Fruit fly (Drosophila melanogaster) whole organism, embryonic: ENCODE measurements around the gene Nep7.

Experiments used
- Adf1 ChIP-seq: fragments of 200-800 bp; sonication (Bioruptor generic); IDR thresholded peaks from 2 replicates; pipeline ENCODE4 v1.3.6; 2022; ENCODE audit warnings: missing biosample characterization, missing genetic modification characterization
- C15 ChIP-seq: fragments of 200-800 bp; sonication (Bioruptor generic); IDR thresholded peaks from 3 replicates; pipeline ENCODE4 v1.3.6; 2022; ENCODE audit warnings: missing biosample characterization, missing genetic modification characterization
- CG12104 ChIP-seq: fragments of 200-800 bp; sonication (Bioruptor generic); optimal IDR thresholded peaks from 3 replicates; lab custom pipeline; 2016; ENCODE audit warnings: missing biosample characterization, missing genetic modification characterization
- CG12744 ChIP-seq: fragments of 200-800 bp; sonication (Bioruptor generic); optimal IDR thresholded peaks from 2 replicates; lab custom pipeline; 2016; ENCODE audit warnings: missing biosample characterization, missing genetic modification characterization
- CG13123 ChIP-seq: fragments of 200-800 bp; sonication (Bioruptor generic); optimal IDR thresholded peaks from 2 replicates; lab custom pipeline; 2016; ENCODE audit warnings: missing biosample characterization, missing genetic modification characterization
- CG13296 ChIP-seq: fragments of 200-800 bp; sonication (Bioruptor generic); optimal IDR thresholded peaks from 3 replicates; lab custom pipeline; 2018; ENCODE audit warnings: missing biosample characterization, mild to moderate bottlenecking, missing genetic modification characterization
- CG14050 ChIP-seq: fragments of 200-800 bp; sonication (Bioruptor generic); IDR thresholded peaks from 3 replicates; pipeline ENCODE4 v1.3.6; 2022; ENCODE audit warnings: missing biosample characterization, missing genetic modification characterization
- CG14860 ChIP-seq: fragments of 200-800 bp; sonication (Bioruptor generic); IDR thresholded peaks from 3 replicates; pipeline ENCODE4 v1.3.6; 2022; ENCODE audit warnings: missing biosample characterization, missing genetic modification characterization; ENCODE audit not compliant: partially characterized antibody
- CG1529 ChIP-seq: fragments of 200-800 bp; sonication (Bioruptor generic); optimal IDR thresholded peaks from 3 replicates; lab custom pipeline; 2018; ENCODE audit warnings: missing biosample characterization, missing genetic modification characterization
- CG16779 ChIP-seq: fragments of 200-800 bp; sonication (Bioruptor generic); IDR thresholded peaks from 2 replicates; pipeline ENCODE4 v1.3.6; 2022; ENCODE audit warnings: missing biosample characterization, missing genetic modification characterization
- CG17829 ChIP-seq: fragments of 200-800 bp; optimal IDR thresholded peaks from 2 replicates; lab custom pipeline; 2019; ENCODE audit warnings: missing biosample characterization, mild to moderate bottlenecking, missing genetic modification characterization, moderate library complexity
- CG2199 ChIP-seq: fragments of 200-800 bp; sonication (Bioruptor generic); IDR thresholded peaks from 3 replicates; pipeline ENCODE4 v1.3.6; 2022; ENCODE audit warnings: missing biosample characterization, missing genetic modification characterization
- CG3847 ChIP-seq: fragments of 200-800 bp; sonication (Bioruptor generic); IDR thresholded peaks from 2 replicates; pipeline ENCODE4 v1.3.6; 2022; ENCODE audit warnings: missing biosample characterization, missing genetic modification characterization
- CG4730 ChIP-seq: fragments of 200-800 bp; sonication (Bioruptor generic); IDR thresholded peaks from 2 replicates; pipeline ENCODE4 v1.3.6; 2022; ENCODE audit warnings: missing biosample characterization, missing genetic modification characterization
- CG4854 ChIP-seq: fragments of 200-800 bp; sonication (Bioruptor generic); optimal IDR thresholded peaks from 2 replicates; lab custom pipeline; 2016; ENCODE audit warnings: missing biosample characterization, missing genetic modification characterization, inconsistent platforms
- CG7271 ChIP-seq: fragments of 200-800 bp; sonication (Bioruptor generic); optimal IDR thresholded peaks from 2 replicates; lab custom pipeline; 2018; ENCODE audit warnings: missing biosample characterization, mild to moderate bottlenecking, missing genetic modification characterization, moderate library complexity
- CG9727 ChIP-seq: fragments of 200-800 bp; sonication (Bioruptor generic); optimal IDR thresholded peaks from 3 replicates; lab custom pipeline; 2017; ENCODE audit warnings: missing biosample characterization, mild to moderate bottlenecking, missing genetic modification characterization
- D19B ChIP-seq: fragments of 200-800 bp; sonication (Bioruptor generic); optimal IDR thresholded peaks from 2 replicates; lab custom pipeline; 2017; ENCODE audit warnings: missing biosample characterization, mild to moderate bottlenecking, missing genetic modification characterization
- Dip3 ChIP-seq: fragments of 200-800 bp; sonication (Bioruptor generic); optimal IDR thresholded peaks from 3 replicates; lab custom pipeline; 2016; ENCODE audit warnings: missing biosample characterization, missing genetic modification characterization
- Eip74EF ChIP-seq, 2 experiments: fragments of 200-800 bp in 1 of 2; fragments of >200 bp in 1 of 2; sonication (Bioruptor generic) in 1 of 2; optimal IDR thresholded peaks; 2 replicates each; lab custom pipeline; 2017 to 2019; ENCODE audit warnings: missing biosample characterization in 2 of 2, missing genetic modification characterization in 2 of 2, mild to moderate bottlenecking in 1 of 2, moderate library complexity in 1 of 2
- Hmx ChIP-seq: fragments of 200-800 bp; sonication (Bioruptor generic); optimal IDR thresholded peaks from 2 replicates; lab custom pipeline; 2016; ENCODE audit warnings: missing biosample characterization, missing genetic modification characterization
- Jarid2 ChIP-seq: fragments of 200-800 bp; sonication (Bioruptor generic); optimal IDR thresholded peaks from 3 replicates; lab custom pipeline; 2017; ENCODE audit warnings: mild to moderate bottlenecking, missing biosample characterization, missing genetic modification reagents, missing genetic modification characterization
- Lpt ChIP-seq: fragments of >200 bp; optimal IDR thresholded peaks from 2 replicates; lab custom pipeline; 2018; ENCODE audit warnings: missing biosample characterization, missing genetic modification characterization
- Opbp ChIP-seq: fragments of 200-800 bp; sonication (Bioruptor generic); IDR thresholded peaks from 3 replicates; pipeline ENCODE4 v1.3.6; 2022; ENCODE audit warnings: missing biosample characterization, missing genetic modification characterization; ENCODE audit not compliant: partially characterized antibody
- PHDP ChIP-seq: fragments of 200-800 bp; sonication (Bioruptor generic); optimal IDR thresholded peaks from 3 replicates; lab custom pipeline; 2018; ENCODE audit warnings: missing biosample characterization, mild to moderate bottlenecking, missing genetic modification characterization, moderate library complexity
- Pdp1 ChIP-seq, 2 experiments: fragments of 200-800 bp; sonication (Bioruptor generic); optimal IDR thresholded peaks; 3 replicates each; lab custom pipeline; 2016; ENCODE audit warnings: missing biosample characterization in 2 of 2, missing genetic modification characterization in 2 of 2, mild to moderate bottlenecking in 1 of 2, moderate library complexity in 1 of 2
- Side ChIP-seq: fragments of 200-800 bp; sonication (Bioruptor generic); optimal IDR thresholded peaks from 2 replicates; lab custom pipeline; 2016; ENCODE audit warnings: missing biosample characterization, missing genetic modification characterization
- ase ChIP-seq: fragments of 200-800 bp; sonication (Bioruptor generic); IDR thresholded peaks from 3 replicates; pipeline ENCODE4 v1.3.6; 2022; ENCODE audit warnings: missing biosample characterization, missing genetic modification characterization
- bbx ChIP-seq: fragments of 200-800 bp; sonication (Bioruptor generic); IDR thresholded peaks from 2 replicates; pipeline ENCODE4 v1.3.6; 2022; ENCODE audit warnings: missing biosample characterization, missing genetic modification characterization; ENCODE audit not compliant: partially characterized antibody
- bigmax ChIP-seq: fragments of 200-800 bp; sonication (Bioruptor generic); optimal IDR thresholded peaks from 2 replicates; lab custom pipeline; 2018; ENCODE audit warnings: missing biosample characterization, mild to moderate bottlenecking, missing genetic modification characterization
- cas ChIP-seq: fragments of 200-800 bp; sonication (Bioruptor generic); IDR thresholded peaks from 2 replicates; pipeline ENCODE4 v1.3.6; 2022; ENCODE audit warnings: missing biosample characterization, missing genetic modification characterization
- chn ChIP-seq: fragments of 200-800 bp; sonication (Bioruptor generic); optimal IDR thresholded peaks from 2 replicates; lab custom pipeline; 2016; ENCODE audit warnings: missing biosample characterization, missing genetic modification characterization
- dmrt99B ChIP-seq: fragments of 200-800 bp; sonication (Bioruptor generic); optimal IDR thresholded peaks from 2 replicates; lab custom pipeline; 2018; ENCODE audit warnings: missing biosample characterization, mild to moderate bottlenecking, missing genetic modification characterization, moderate library complexity
- esg ChIP-seq: fragments of 200-800 bp; sonication (Bioruptor generic); conservative IDR thresholded peaks from 2 replicates; pipeline ENCODE4 v1.3.6; 2022; ENCODE audit warnings: missing biosample characterization, missing genetic modification characterization
- ewg ChIP-seq: fragments of 200-800 bp; sonication (Bioruptor generic); optimal IDR thresholded peaks from 3 replicates; lab custom pipeline; 2017; ENCODE audit warnings: mild to moderate bottlenecking, missing biosample characterization, missing genetic modification reagents, missing genetic modification characterization
- fd3F ChIP-seq: fragments of 200-800 bp; sonication (Bioruptor generic); optimal IDR thresholded peaks from 2 replicates; lab custom pipeline; 2018; ENCODE audit warnings: missing biosample characterization, mild to moderate bottlenecking, missing genetic modification characterization, moderate library complexity
- fu2 ChIP-seq: fragments of 200-800 bp; sonication (Bioruptor generic); optimal IDR thresholded peaks from 2 replicates; lab custom pipeline; 2016; ENCODE audit warnings: missing biosample characterization, missing genetic modification characterization
- hb ChIP-seq: fragments of 200-800 bp; sonication (Bioruptor generic); IDR thresholded peaks from 3 replicates; pipeline ENCODE4 v1.3.6; 2022; ENCODE audit warnings: missing biosample characterization, missing genetic modification characterization; ENCODE audit not compliant: partially characterized antibody
- hbn ChIP-seq: fragments of 200-800 bp; sonication (Bioruptor generic); IDR thresholded peaks from 2 replicates; pipeline ENCODE4 v1.3.6; 2022; ENCODE audit warnings: missing biosample characterization, missing genetic modification characterization; ENCODE audit not compliant: partially characterized antibody
- jigr1 ChIP-seq: fragments of 200-800 bp; sonication (Bioruptor generic); IDR thresholded peaks from 3 replicates; pipeline ENCODE4 v1.3.6; 2022; ENCODE audit warnings: missing biosample characterization, missing genetic modification characterization
- mirr ChIP-seq: fragments of 200-800 bp; sonication (Bioruptor generic); optimal IDR thresholded peaks from 3 replicates; lab custom pipeline; 2018; ENCODE audit warnings: missing biosample characterization, mild to moderate bottlenecking, missing genetic modification characterization
- pros ChIP-seq: fragments of 200-800 bp; sonication (Bioruptor generic); optimal IDR thresholded peaks from 3 replicates; lab custom pipeline; 2019; ENCODE audit warnings: missing biosample characterization, mild to moderate bottlenecking, missing genetic modification characterization, moderate library complexity
- pzg ChIP-seq: fragments of 200-800 bp; sonication (Bioruptor generic); optimal IDR thresholded peaks from 3 replicates; lab custom pipeline; 2018; ENCODE audit warnings: missing biosample characterization, mild to moderate bottlenecking, missing genetic modification characterization, moderate library complexity
- sd ChIP-seq: fragments of 200-800 bp; sonication (Bioruptor generic); optimal IDR thresholded peaks from 3 replicates; lab custom pipeline; 2018; ENCODE audit warnings: missing biosample characterization, mild to moderate bottlenecking, missing genetic modification characterization, moderate library complexity
- sens-2 ChIP-seq: fragments of 200-800 bp; sonication (Bioruptor generic); IDR thresholded peaks from 2 replicates; pipeline ENCODE4 v1.3.6; 2022; ENCODE audit warnings: missing biosample characterization, missing genetic modification characterization
- shn ChIP-seq: fragments of 200-800 bp; sonication (Bioruptor generic); optimal IDR thresholded peaks from 3 replicates; lab custom pipeline; 2016; ENCODE audit warnings: missing biosample characterization, missing genetic modification characterization
- sna ChIP-seq: fragments of 200-800 bp; sonication (Bioruptor generic); IDR thresholded peaks from 2 replicates; pipeline ENCODE4 v1.3.6; 2022; ENCODE audit warnings: missing biosample characterization, missing genetic modification characterization; ENCODE audit not compliant: partially characterized antibody
- stc ChIP-seq: fragments of 200-800 bp; sonication (Bioruptor generic); IDR thresholded peaks from 2 replicates; pipeline ENCODE4 v1.3.6; 2022; ENCODE audit warnings: missing biosample characterization, missing genetic modification characterization
- tx ChIP-seq: fragments of 200-800 bp; sonication (Bioruptor generic); optimal IDR thresholded peaks from 2 replicates; lab custom pipeline; 2016; ENCODE audit warnings: missing biosample characterization, missing genetic modification characterization
- wdn ChIP-seq: fragments of 200-800 bp; sonication (Bioruptor generic); IDR thresholded peaks from 2 replicates; pipeline ENCODE4 v1.3.6; 2022; ENCODE audit warnings: missing biosample characterization, missing genetic modification characterization

Nep7 gene

dm6 chr3R:27987329-27987728, 32.6 kb downstream of the Nep7 start (continued):
- TF ChIP-seq bigmax (GFP tag; lab: Kevin White, UChicago) (no peak), CG12744 (GFP tag; lab: Kevin White, UChicago) (no peak), CG14050 (GFP tag; lab: Robert Waterston, UW) (no peak; the same call in 2 of the 3 replicates), fu2 (no peak), pros (GFP tag; lab: Kevin White, UChicago) (no peak), pzg (GFP tag; lab: Kevin White, UChicago) (no peak), Jarid2 (GFP tag; lab: Kevin White, UChicago) (no peak), CG7271 (tag; lab: Kevin White, UChicago) (no peak), chn (no peak), cas (peak; percentile 67), CG13123 (GFP tag; lab: Kevin White, UChicago) (peak; percentile 14), CG14860 (GFP tag; lab: Robert Waterston, UW) (no peak), wdn (GFP tag; lab: Robert Waterston, UW) (peak; percentile 82), Side (GFP tag; lab: Kevin White, UChicago) (no peak), bbx (no peak), Adf1 (GFP tag; lab: Robert Waterston, UW) (peak; percentile 52), CG4854 (GFP tag; lab: Kevin White, UChicago) (peak; percentile 35), sens-2 (peak; percentile 25; the same call in 1 of the 2 replicates), jigr1 (GFP tag; lab: Robert Waterston, UW) (no peak), PHDP (tag; lab: Kevin White, UChicago) (peak; percentile 86), sna (GFP tag; lab: Robert Waterston, UW) (no peak), CG1529 (GFP tag; lab: Kevin White, UChicago) (peak; percentile 45), mirr (GFP tag; lab: Kevin White, UChicago) (no peak), ase (GFP tag; lab: Robert Waterston, UW) (peak; percentile 35; the same call in 1 of the 3 replicates), Dip3 (GFP tag; lab: Kevin White, UChicago) (peak; percentile 19), Pdp1 (GFP tag; optimal IDR thresholded peaks at IDR 0.05; lab: Kevin White, UChicago) (no peak), CG17829 (tag; lab: Kevin White, UChicago) (peak; percentile 68), hbn (GFP tag; lab: Robert Waterston, UW) (no peak), stc (GFP tag; lab: Robert Waterston, UW) (0 out of 2 replicates have a peak, but pooled peaks have one; percentile 38), Lpt (GFP tag; lab: Kevin White, UChicago) (no peak), fd3F (GFP tag; lab: Kevin White, UChicago) (peak; percentile 52), dmrt99B (tag; lab: Kevin White, UChicago) (peak; percentile 65), Eip74EF (GFP tag; optimal IDR thresholded peaks at IDR 0.05; lab: Kevin White, UChicago) (peak in 1 of 2 experiments; percentile 56), CG2199 (GFP tag; lab: Robert Waterston, UW) (no peak), C15 (0 out of 3 replicates have a peak, but pooled peaks have one; percentile 6), CG16779 (GFP tag; lab: Robert Waterston, UW) (no peak), ewg (GFP tag; lab: Kevin White, UChicago) (peak; percentile 34), CG4730 (peak; percentile 42), Hmx (GFP tag; lab: Kevin White, UChicago) (no peak), hb (GFP tag; lab: Robert Waterston, UW) (no peak), CG12104 (GFP tag; lab: Kevin White, UChicago) (peak; percentile 62), tx (GFP tag; lab: Kevin White, UChicago) (no peak), CG9727 (peak; percentile 62), shn (no peak), D19B (GFP tag; lab: Kevin White, UChicago) (peak; percentile 51), sd (tag; lab: Kevin White, UChicago) (no peak), Opbp (GFP tag; lab: Robert Waterston, UW) (no peak), CG13296 (GFP tag; lab: Kevin White, UChicago) (no peak), CG3847 (GFP tag; lab: Robert Waterston, UW) (peak; percentile 78), esg (GFP tag; lab: Robert Waterston, UW) (peak; percentile 70)
